Fruit fly (Drosophila melanogaster): Measurements from ENCODE around the gene Irk1.

DNA sequence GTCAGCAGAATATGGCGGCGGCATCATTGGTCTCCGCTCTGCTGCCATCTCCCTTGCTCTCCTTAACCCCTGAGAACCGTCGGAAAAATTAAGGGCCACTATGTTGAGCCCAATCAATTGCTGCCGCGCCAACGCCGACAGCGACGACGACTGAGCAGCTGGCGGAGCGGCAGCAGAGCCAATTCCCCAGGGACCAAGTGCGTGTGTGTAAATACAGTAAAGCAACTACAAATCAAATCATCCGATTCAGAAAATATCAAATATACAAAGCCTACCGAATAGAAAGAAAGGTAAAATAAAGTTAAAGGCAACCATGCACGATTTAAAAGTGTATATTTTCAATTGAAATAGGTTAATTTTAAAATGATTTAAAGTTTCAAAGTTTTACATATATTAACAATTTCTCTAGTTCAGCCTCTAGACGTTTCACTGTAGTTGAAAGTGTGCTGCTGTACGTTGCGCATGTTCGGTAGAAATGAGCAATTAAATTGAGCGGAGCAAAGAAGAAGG, 43.7 kb downstream of the Irk1 start:
- TF ChIP-seq CG8478 (optimal IDR thresholded peaks at IDR 0.05) (no peak), CTCF (optimal IDR thresholded peaks at IDR 0.05) (no peak)

All from S2 (cell line).